Fruit fly (Drosophila melanogaster) whole organism, adult: ENCODE data around the gene CG43935.

Experiments used
- CG11617 ChIP-seq: fragments of 200-800 bp; sonication (Bioruptor generic); optimal IDR thresholded peaks from 2 replicates; lab custom pipeline; 2017; ENCODE audit warnings: mild to moderate bottlenecking, missing biosample characterization, missing genetic modification reagents, missing genetic modification characterization
- CG12768 ChIP-seq: fragments of 200-800 bp; sonication (Bioruptor generic); optimal IDR thresholded peaks from 2 replicates; lab custom pipeline; 2017; ENCODE audit warnings: missing biosample characterization, missing genetic modification characterization, mild to moderate bottlenecking, moderate library complexity, missing genetic modification reagents
- CG14711 ChIP-seq: fragments of 200-800 bp; sonication (Bioruptor generic); optimal IDR thresholded peaks from 2 replicates; lab custom pipeline; 2018; ENCODE audit warnings: missing biosample characterization, mild to moderate bottlenecking, missing genetic modification characterization, moderate library complexity
- CG1620 ChIP-seq: fragments of 200-800 bp; sonication (Bioruptor generic); optimal IDR thresholded peaks from 2 replicates; lab custom pipeline; 2016; ENCODE audit warnings: missing biosample characterization, missing genetic modification characterization
- CG33017 ChIP-seq: fragments of 200-800 bp; sonication (Bioruptor generic); optimal IDR thresholded peaks from 2 replicates; lab custom pipeline; 2018; ENCODE audit warnings: missing biosample characterization, mild to moderate bottlenecking, missing genetic modification characterization, moderate library complexity
- CG5204 ChIP-seq: fragments of 200-800 bp; sonication (Bioruptor generic); optimal IDR thresholded peaks from 2 replicates; lab custom pipeline; 2016; ENCODE audit warnings: missing biosample characterization, missing genetic modification characterization
- CG7045 ChIP-seq: fragments of 200-800 bp; sonication (Bioruptor generic); optimal IDR thresholded peaks from 2 replicates; lab custom pipeline; 2017; ENCODE audit warnings: missing biosample characterization, mild to moderate bottlenecking, missing genetic modification characterization
- CG7101 ChIP-seq: fragments of 200-800 bp; sonication (Bioruptor generic); optimal IDR thresholded peaks from 2 replicates; lab custom pipeline; 2018; ENCODE audit warnings: missing biosample characterization, mild to moderate bottlenecking, missing genetic modification characterization, moderate library complexity
- Clk ChIP-seq: fragments of 200-800 bp; sonication (Bioruptor generic); optimal IDR thresholded peaks from 2 replicates; lab custom pipeline; 2017; ENCODE audit warnings: missing biosample characterization, missing genetic modification characterization
- Crg-1 ChIP-seq: fragments of 200-800 bp; sonication (Bioruptor generic); optimal IDR thresholded peaks from 2 replicates; lab custom pipeline; 2016; ENCODE audit warnings: missing biosample characterization, missing genetic modification characterization
- Hr96 ChIP-seq: fragments of 200-800 bp; sonication (Bioruptor generic); optimal IDR thresholded peaks from 2 replicates; lab custom pipeline; 2016; ENCODE audit warnings: missing biosample characterization, missing genetic modification characterization
- Mnt ChIP-seq: fragments of 200-800 bp; sonication (Bioruptor generic); optimal IDR thresholded peaks from 2 replicates; lab custom pipeline; 2016; ENCODE audit warnings: missing biosample characterization, mild to moderate bottlenecking, missing genetic modification characterization
- bab1 ChIP-seq: fragments of 200-800 bp; sonication (Bioruptor generic); optimal IDR thresholded peaks from 3 replicates; lab custom pipeline; 2019; ENCODE audit warnings: missing biosample characterization, mild to moderate bottlenecking, missing genetic modification characterization, moderate library complexity
- cic ChIP-seq: fragments of 200-800 bp; sonication (Bioruptor generic); optimal IDR thresholded peaks from 2 replicates; lab custom pipeline; 2017; ENCODE audit warnings: missing biosample characterization, mild to moderate bottlenecking, missing genetic modification characterization, moderate library complexity
- cnc ChIP-seq, 2 experiments: fragments of >200 bp; optimal IDR thresholded peaks; 2 replicates each; lab custom pipeline; 2017
- kay ChIP-seq: fragments of 200-800 bp; sonication (Bioruptor generic); peaks from one replicate; lab custom pipeline; 2016; ENCODE audit warnings: missing biosample characterization, missing genetic modification characterization, borderline replicate concordance
- ovo ChIP-seq: fragments of 200-800 bp; sonication (Bioruptor generic); optimal IDR thresholded peaks from 2 replicates; lab custom pipeline; 2016; ENCODE audit warnings: missing biosample characterization, missing genetic modification characterization
- pad ChIP-seq: fragments of 200-800 bp; sonication (Bioruptor generic); optimal IDR thresholded peaks from 3 replicates; lab custom pipeline; 2017; ENCODE audit warnings: missing biosample characterization, missing genetic modification characterization, mild to moderate bottlenecking, moderate library complexity, missing genetic modification reagents
- tj ChIP-seq: fragments of 200-800 bp; sonication (Bioruptor generic); optimal IDR thresholded peaks from 3 replicates; lab custom pipeline; 2017; ENCODE audit warnings: missing biosample characterization, mild to moderate bottlenecking, missing genetic modification characterization, moderate library complexity
- toe ChIP-seq: fragments of 200-800 bp; sonication (Bioruptor generic); optimal IDR thresholded peaks from 2 replicates; lab custom pipeline; 2016; ENCODE audit warnings: missing biosample characterization, missing genetic modification characterization

CG43935 gene

DNA sequence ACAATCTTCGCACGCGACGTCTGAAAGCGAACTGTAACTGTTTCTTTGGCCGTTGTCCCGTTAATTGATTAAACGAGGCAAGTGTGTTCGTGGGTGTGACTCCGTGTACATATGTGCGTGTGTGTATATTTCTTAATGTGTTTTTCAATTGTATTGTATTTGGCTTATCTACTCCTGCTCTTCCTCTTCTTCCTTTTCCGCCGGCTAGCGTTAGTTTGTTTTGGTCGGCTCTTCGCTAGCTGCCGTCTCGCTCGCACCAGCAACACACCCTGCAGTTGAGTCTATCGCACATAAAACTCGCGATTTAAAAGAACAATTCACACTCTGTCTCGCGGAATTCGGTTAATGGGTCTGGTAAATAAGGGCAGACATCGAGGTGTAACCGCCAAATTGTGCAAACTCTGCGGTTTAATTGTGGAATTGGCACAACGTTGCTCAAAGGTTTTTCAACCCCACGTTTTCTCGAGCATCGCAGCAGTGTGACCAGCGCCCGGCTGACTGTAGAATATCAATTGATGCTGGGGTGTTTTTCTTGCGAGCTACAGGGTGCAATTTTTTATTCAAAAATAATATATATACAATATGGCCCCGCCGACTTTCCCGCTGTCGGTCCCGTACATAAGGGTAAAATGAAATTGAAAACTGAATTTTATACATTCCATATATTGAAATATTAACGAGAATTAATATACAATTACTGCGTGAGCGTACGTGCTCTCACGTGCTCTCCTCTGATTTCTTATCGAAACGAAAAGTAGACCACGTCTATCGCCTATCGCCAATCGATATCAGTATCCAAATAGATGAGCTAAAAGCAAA, 46.8 kb downstream of the CG43935 start, which contains the start of the genes gb and CG5815:
Gene gb (minus strand): TSS at position 487 of the 819 bp plus-strand sequence.
Gene CG5815 (plus strand): TSS at position 783 of the 819 bp plus-strand sequence.
- TF ChIP-seq Mnt (GFP tag; lab: Kevin White, UChicago) (peak; percentile 90), CG14711 (peak; percentile 85), CG7101 (peak; percentile 86), CG33017 (tag; lab: Kevin White, UChicago) (peak; percentile 85), CG11617 (peak; percentile 90), tj (GFP tag; lab: Kevin White, UChicago) (peak; percentile 86), ovo (GFP tag; lab: Kevin White, UChicago) (peak; percentile 81), toe (GFP tag; lab: Kevin White, UChicago) (peak; percentile 93), Crg-1 (peak; percentile 83), Hr96 (GFP tag; lab: Kevin White, UChicago) (peak; percentile 84), CG12768 (GFP tag; lab: Kevin White, UChicago) (peak; percentile 90), Clk (peak; percentile 83), cnc (optimal IDR thresholded peaks at IDR 0.05; lab: Kevin White, UChicago) (no peak), cic (GFP tag; lab: Kevin White, UChicago) (peak; percentile 96), bab1 (peak; percentile 92), kay (GFP tag; lab: Kevin White, UChicago) (no peak), CG1620 (GFP tag; lab: Kevin White, UChicago) (peak; percentile 91), CG5204 (GFP tag; lab: Kevin White, UChicago) (peak; percentile 88), pad (GFP tag; lab: Kevin White, UChicago) (peak; percentile 76), CG7045 (peak; percentile 91)
